Fruit fly (Drosophila melanogaster): ENCODE data around the gene CG9855.
A peak's percentile ranks its signal among the peaks of the same experiment; 100 is the strongest.

DNA sequence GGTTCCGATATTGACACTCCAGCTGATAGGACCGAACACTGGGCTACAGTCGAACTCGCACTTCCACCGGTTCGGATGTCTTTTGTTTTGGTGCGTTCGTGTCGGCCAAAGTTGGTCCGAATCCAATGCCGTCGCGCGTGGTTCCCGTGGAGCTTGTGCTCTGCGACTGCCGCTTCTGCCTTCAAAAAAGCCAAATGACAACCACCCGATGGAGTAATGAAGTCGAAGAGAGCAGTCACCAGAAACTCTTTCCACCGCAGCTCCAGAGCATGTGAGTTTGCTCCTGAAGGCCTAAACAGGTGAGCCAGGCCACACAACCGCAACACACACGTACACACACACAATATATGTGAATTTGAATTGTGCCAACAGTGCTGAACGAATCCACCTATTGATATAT, 3.6 kb downstream of the CG9855 start, which contains the start of gene CG34112:
- TF ChIP-seq CG34367 (tag; optimal IDR thresholded peaks at IDR 0.05) (no peak), CG32121 (GFP tag; IDR thresholded peaks at IDR 0.05) (no peak), CG8159 (tag; optimal IDR thresholded peaks at IDR 0.05) (no peak), Pif1B (GFP tag; optimal IDR thresholded peaks at IDR 0.05) (no peak), CG8301 (tag; optimal IDR thresholded peaks at IDR 0.05) (no peak), D1 (tag; optimal IDR thresholded peaks at IDR 0.05) (no peak), Pif1A (GFP tag; optimal IDR thresholded peaks at IDR 0.05) (no peak), CG12605 (GFP tag; IDR thresholded peaks at IDR 0.05) (0 out of 2 replicates have a peak, but pooled peaks have one; percentile 16), EcR (GFP tag; optimal IDR thresholded peaks at IDR 0.05) (no peak), CG17806 (tag; optimal IDR thresholded peaks at IDR 0.05) (no peak), CG10348 (GFP tag; IDR thresholded peaks at IDR 0.05) (no peak), rn (GFP tag; IDR thresholded peaks at IDR 0.05) (no peak)

Measured in whole organism, pupa.